ENCODE assay signal across 1 fruit fly cellular context in genomic region chr2L:602439-602879, dm6.
TF ChIP-seq lines count a peak whose summit lies in the region.

CG13689 (plus strand) TSS chr2L:602813.

TF ChIP-seq in whole organism, embryonic, 481 proteins besides CTCF, POLR2A, EP300 and RAD21 (continued from another document and continues in another):
- no peak for TF ChIP-seq CG14965 (GFP tag; optimal IDR thresholded peaks at IDR 0.05; lab: Kevin White, UChicago; ENCODE audit: borderline replicate concordance)
- no peak for TF ChIP-seq danr (GFP tag; IDR thresholded peaks at IDR 0.05; lab: Robert Waterston, UW)
- peak in 1 of 3 experiments; percentile 12 for TF ChIP-seq lola (GFP tag; optimal IDR thresholded peaks at IDR 0.05; lab: Kevin White, UChicago)
- no peak for TF ChIP-seq tll (GFP tag; optimal IDR thresholded peaks at IDR 0.05; lab: Kevin White, UChicago)
- no peak for TF ChIP-seq CG17568 (GFP tag; optimal IDR thresholded peaks at IDR 0.05; lab: Kevin White, UChicago)
- TF ChIP-seq CG17328 (GFP tag; IDR thresholded peaks at IDR 0.05; lab: Robert Waterston, UW): no peak; the same call in 1 of the 2 replicates
- peak; percentile 28 for TF ChIP-seq Dp (GFP tag; optimal IDR thresholded peaks at IDR 0.05; lab: Kevin White, UChicago)
- no peak for TF ChIP-seq bbx (GFP tag; IDR thresholded peaks at IDR 0.05; lab: Robert Waterston, UW; ENCODE audit: partially characterized antibody)
- TF ChIP-seq CkIIα-i1 (GFP tag; IDR thresholded peaks at IDR 0.05; lab: Robert Waterston, UW): no peak
- no peak for TF ChIP-seq CG15011 (GFP tag; optimal IDR thresholded peaks at IDR 0.05; lab: Kevin White, UChicago)
- TF ChIP-seq gcm2 (GFP tag; optimal IDR thresholded peaks at IDR 0.05; lab: Kevin White, UChicago): no peak
- peak; percentile 52 for TF ChIP-seq Meics (GFP tag; optimal IDR thresholded peaks at IDR 0.05; lab: Kevin White, UChicago)
- TF ChIP-seq CG4424 (GFP tag; optimal IDR thresholded peaks at IDR 0.05; lab: Kevin White, UChicago): peak; percentile 63
- TF ChIP-seq CG30403 (GFP tag; optimal IDR thresholded peaks at IDR 0.05; lab: Kevin White, UChicago): peak; percentile 68
- TF ChIP-seq Sox100B (GFP tag; optimal IDR thresholded peaks at IDR 0.05; lab: Kevin White, UChicago): no peak
- TF ChIP-seq trh (GFP tag; optimal IDR thresholded peaks at IDR 0.05; lab: Kevin White, UChicago): no peak
- TF ChIP-seq Jarid2 (GFP tag; optimal IDR thresholded peaks at IDR 0.05; lab: Kevin White, UChicago): peak; percentile 45
- TF ChIP-seq btn (GFP tag; optimal IDR thresholded peaks at IDR 0.05; lab: Kevin White, UChicago): no peak
- TF ChIP-seq HLH3B (GFP tag; IDR thresholded peaks at IDR 0.05; lab: Robert Waterston, UW): no peak; the same call in 1 of the 2 replicates
- no peak for TF ChIP-seq maf-S (GFP tag; optimal IDR thresholded peaks at IDR 0.05; lab: Kevin White, UChicago)
- no peak for TF ChIP-seq CG14050 (GFP tag; IDR thresholded peaks at IDR 0.05; lab: Robert Waterston, UW)
- peak; percentile 68 for TF ChIP-seq CoRest (tag; optimal IDR thresholded peaks at IDR 0.05; lab: Kevin White, UChicago)
- no peak for TF ChIP-seq Neu2 (GFP tag; optimal IDR thresholded peaks at IDR 0.05; lab: Kevin White, UChicago; ENCODE audit: borderline replicate concordance)
- TF ChIP-seq CG6813 (GFP tag; optimal IDR thresholded peaks at IDR 0.05; lab: Kevin White, UChicago): no peak
- TF ChIP-seq Eip74EF (GFP tag; optimal IDR thresholded peaks at IDR 0.05; lab: Kevin White, UChicago): no peak
- no peak for TF ChIP-seq Doc2 (GFP tag; IDR thresholded peaks at IDR 0.05; lab: Robert Waterston, UW)
- TF ChIP-seq CG18764 (GFP tag; optimal IDR thresholded peaks at IDR 0.05; lab: Kevin White, UChicago): peak; percentile 56
- peak; percentile 72 for TF ChIP-seq CG34422 (GFP tag; IDR thresholded peaks at IDR 0.05; lab: Robert Waterston, UW)
- no peak for TF ChIP-seq cato (GFP tag; optimal IDR thresholded peaks at IDR 0.05; lab: Kevin White, UChicago; ENCODE audit: borderline replicate concordance)
- peak; percentile 78 for TF ChIP-seq CG11247 (GFP tag; IDR thresholded peaks at IDR 0.05; lab: Robert Waterston, UW)
- peak; percentile 78 for TF ChIP-seq CG15696 (tag; optimal IDR thresholded peaks at IDR 0.05; lab: Kevin White, UChicago)
- TF ChIP-seq CG18262 (tag; optimal IDR thresholded peaks at IDR 0.05; lab: Kevin White, UChicago): peak; percentile 53
- no peak for TF ChIP-seq TFAM (GFP tag; optimal IDR thresholded peaks at IDR 0.05; lab: Kevin White, UChicago)
- 0 out of 3 replicates have a peak, but pooled peaks have one; percentile 37 for TF ChIP-seq ci (GFP tag; IDR thresholded peaks at IDR 0.05; lab: Robert Waterston, UW)
- no peak for TF ChIP-seq ara (GFP tag; IDR thresholded peaks at IDR 0.05; lab: Robert Waterston, UW)
- peak; percentile 14 for TF ChIP-seq Ssrp (tag; optimal IDR thresholded peaks at IDR 0.05; lab: Kevin White, UChicago)
- TF ChIP-seq cas (GFP tag; IDR thresholded peaks at IDR 0.05; lab: Robert Waterston, UW): no peak
- peak; percentile 92 for TF ChIP-seq sens (GFP tag; lab: Kevin White, UChicago)
- TF ChIP-seq CG8924 (tag; optimal IDR thresholded peaks at IDR 0.05; lab: Kevin White, UChicago): peak; percentile 53
- TF ChIP-seq CG2120 (GFP tag; optimal IDR thresholded peaks at IDR 0.05; lab: Kevin White, UChicago): peak; percentile 61
- TF ChIP-seq fd96Cb (tag; optimal IDR thresholded peaks at IDR 0.05; lab: Kevin White, UChicago): peak; percentile 46
- no peak for TF ChIP-seq Sin3A (optimal IDR thresholded peaks at IDR 0.05; lab: Kevin White, UChicago)
- peak; percentile 62 for TF ChIP-seq CG12391 (tag; optimal IDR thresholded peaks at IDR 0.05; lab: Kevin White, UChicago)
- TF ChIP-seq ttk (GFP tag; IDR thresholded peaks at IDR 0.05; lab: Robert Waterston, UW): peak; percentile 47; the same call in 1 of the 2 replicates
- no peak for TF ChIP-seq chinmo (GFP tag; IDR thresholded peaks at IDR 0.05; lab: Robert Waterston, UW; ENCODE audit: partially characterized antibody)
- 0 out of 2 replicates have a peak, but pooled peaks have one; percentile 15 for TF ChIP-seq ro (GFP tag; IDR thresholded peaks at IDR 0.05; lab: Robert Waterston, UW)
- TF ChIP-seq CG6175 (GFP tag; IDR thresholded peaks at IDR 0.05; lab: Robert Waterston, UW): no peak
- no peak for TF ChIP-seq inv (GFP tag; IDR thresholded peaks at IDR 0.05; lab: Robert Waterston, UW; ENCODE audit: partially characterized antibody)
- peak; percentile 9 for TF ChIP-seq CG10462 (GFP tag; optimal IDR thresholded peaks at IDR 0.05; lab: Kevin White, UChicago)
- TF ChIP-seq CG13296 (GFP tag; optimal IDR thresholded peaks at IDR 0.05; lab: Kevin White, UChicago): no peak
- TF ChIP-seq CG7786 (GFP tag; optimal IDR thresholded peaks at IDR 0.05; lab: Kevin White, UChicago): no peak
- TF ChIP-seq Lim3 (GFP tag; IDR thresholded peaks at IDR 0.05; lab: Robert Waterston, UW): no peak
- no peak for TF ChIP-seq CG8089 (GFP tag; optimal IDR thresholded peaks at IDR 0.05; lab: Kevin White, UChicago)
- TF ChIP-seq Kr (GFP tag; optimal IDR thresholded peaks at IDR 0.05; lab: Kevin White, UChicago): no peak
- no peak for TF ChIP-seq Deaf1 (tag; optimal IDR thresholded peaks at IDR 0.05; lab: Kevin White, UChicago)
- no peak for TF ChIP-seq dimm (GFP tag; IDR thresholded peaks at IDR 0.05; lab: Robert Waterston, UW)
- no peak for TF ChIP-seq CG11723 (GFP tag; optimal IDR thresholded peaks at IDR 0.05; lab: Kevin White, UChicago)
- peak; percentile 13 for TF ChIP-seq Dip3 (GFP tag; optimal IDR thresholded peaks at IDR 0.05; lab: Kevin White, UChicago)
- TF ChIP-seq ind (GFP tag; optimal IDR thresholded peaks at IDR 0.05; lab: Kevin White, UChicago): peak; percentile 67
- TF ChIP-seq CG7357 (GFP tag; IDR thresholded peaks at IDR 0.05; lab: Robert Waterston, UW): no peak
- no peak for TF ChIP-seq CG5180 (GFP tag; optimal IDR thresholded peaks at IDR 0.05; lab: Kevin White, UChicago)
- no peak for TF ChIP-seq dan (GFP tag; IDR thresholded peaks at IDR 0.05; lab: Robert Waterston, UW)
- TF ChIP-seq kah (GFP tag; optimal IDR thresholded peaks at IDR 0.05; lab: Kevin White, UChicago): no peak
- TF ChIP-seq twi (tag; optimal IDR thresholded peaks at IDR 0.05; lab: Kevin White, UChicago): peak; percentile 37
- peak; percentile 45 for TF ChIP-seq chn (GFP tag; optimal IDR thresholded peaks at IDR 0.05; lab: Kevin White, UChicago)
- TF ChIP-seq kay (GFP tag; optimal IDR thresholded peaks at IDR 0.05; lab: Kevin White, UChicago): no peak
- no peak for TF ChIP-seq eyg (GFP tag; optimal IDR thresholded peaks at IDR 0.05; lab: Kevin White, UChicago)
- no peak for TF ChIP-seq CG10274 (GFP tag; optimal IDR thresholded peaks at IDR 0.05; lab: Kevin White, UChicago)
- TF ChIP-seq z (GFP tag; IDR thresholded peaks at IDR 0.05; lab: Robert Waterston, UW): no peak
- no peak for TF ChIP-seq wor (GFP tag; IDR thresholded peaks at IDR 0.05; lab: Robert Waterston, UW)
- peak; percentile 44 for TF ChIP-seq CG17912 (GFP tag; optimal IDR thresholded peaks at IDR 0.05; lab: Kevin White, UChicago)
- peak; percentile 61 for TF ChIP-seq CG7839 (tag; optimal IDR thresholded peaks at IDR 0.05; lab: Kevin White, UChicago)
- no peak for TF ChIP-seq B-H2 (GFP tag; optimal IDR thresholded peaks at IDR 0.05; lab: Kevin White, UChicago)
- TF ChIP-seq HmgZ (tag; optimal IDR thresholded peaks at IDR 0.05; lab: Kevin White, UChicago): peak; percentile 40
- peak; percentile 13; the same call in 1 of the 2 replicates for TF ChIP-seq amos (GFP tag; IDR thresholded peaks at IDR 0.05; lab: Robert Waterston, UW; ENCODE audit: partially characterized antibody)
- no peak for TF ChIP-seq crc (GFP tag; optimal IDR thresholded peaks at IDR 0.05; lab: Kevin White, UChicago)
- peak; percentile 34 for TF ChIP-seq CG14667 (GFP tag; IDR thresholded peaks at IDR 0.05; lab: Robert Waterston, UW)
- TF ChIP-seq nerfin-1 (tag; optimal IDR thresholded peaks at IDR 0.05; lab: Kevin White, UChicago): no peak
- TF ChIP-seq CG9932 (GFP tag; IDR thresholded peaks at IDR 0.05; lab: Robert Waterston, UW): peak; percentile 81
- peak; percentile 32 for TF ChIP-seq pzg (GFP tag; optimal IDR thresholded peaks at IDR 0.05; lab: Kevin White, UChicago)
- TF ChIP-seq CG3163 (GFP tag; optimal IDR thresholded peaks at IDR 0.05; lab: Kevin White, UChicago): no peak
- TF ChIP-seq crol (GFP tag; IDR thresholded peaks at IDR 0.05; lab: Robert Waterston, UW): no peak
- no peak for TF ChIP-seq gce (GFP tag; IDR thresholded peaks at IDR 0.05; lab: Robert Waterston, UW)
- peak; percentile 79 for TF ChIP-seq Rfx (GFP tag; IDR thresholded peaks at IDR 0.05; lab: Robert Waterston, UW)
- TF ChIP-seq run (tag; optimal IDR thresholded peaks at IDR 0.05; lab: Kevin White, UChicago): no peak
- TF ChIP-seq CG31388 (GFP tag; optimal IDR thresholded peaks at IDR 0.05; lab: Kevin White, UChicago): no peak
- peak; percentile 53 for TF ChIP-seq CG31441 (GFP tag; IDR thresholded peaks at IDR 0.05; lab: Robert Waterston, UW)
- TF ChIP-seq CG18599 (GFP tag; optimal IDR thresholded peaks at IDR 0.05; lab: Kevin White, UChicago): peak; percentile 54
- peak; percentile 35 for TF ChIP-seq CG1233 (GFP tag; optimal IDR thresholded peaks at IDR 0.05; lab: Kevin White, UChicago)
- TF ChIP-seq CG6791 (GFP tag; IDR thresholded peaks at IDR 0.05; lab: Robert Waterston, UW; ENCODE audit: partially characterized antibody): no peak
- no peak for TF ChIP-seq emc (GFP tag; optimal IDR thresholded peaks at IDR 0.05; lab: Kevin White, UChicago)
- TF ChIP-seq CG8290 (GFP tag; optimal IDR thresholded peaks at IDR 0.05; lab: Kevin White, UChicago): peak; percentile 49
- TF ChIP-seq CG8290 (tag; optimal IDR thresholded peaks at IDR 0.05; lab: Kevin White, UChicago): no peak
- peak; percentile 62 for TF ChIP-seq CG17361 (GFP tag; IDR thresholded peaks at IDR 0.05; lab: Robert Waterston, UW)
- TF ChIP-seq CG12155 (GFP tag; optimal IDR thresholded peaks at IDR 0.05; lab: Kevin White, UChicago): peak; percentile 12
- TF ChIP-seq NC2β (GFP tag; optimal IDR thresholded peaks at IDR 0.05; lab: Kevin White, UChicago): peak; percentile 37
- TF ChIP-seq chm (GFP tag; IDR thresholded peaks at IDR 0.05; lab: Robert Waterston, UW): no peak
- peak; percentile 30 for TF ChIP-seq CG4854 (GFP tag; optimal IDR thresholded peaks at IDR 0.05; lab: Kevin White, UChicago)
- TF ChIP-seq dati (GFP tag; IDR thresholded peaks at IDR 0.05; lab: Robert Waterston, UW): no peak
- no peak for TF ChIP-seq toy (GFP tag; IDR thresholded peaks at IDR 0.05; lab: Robert Waterston, UW)
- TF ChIP-seq CrebB (tag; optimal IDR thresholded peaks at IDR 0.05; lab: Kevin White, UChicago): no peak
- no peak for TF ChIP-seq CG9609 (GFP tag; optimal IDR thresholded peaks at IDR 0.05; lab: Kevin White, UChicago)
- no peak for TF ChIP-seq croc (GFP tag; conservative IDR thresholded peaks at IDR 0.05; lab: Robert Waterston, UW)
- TF ChIP-seq CG2116 (GFP tag; optimal IDR thresholded peaks at IDR 0.05; lab: Kevin White, UChicago): peak; percentile 70
- TF ChIP-seq H2.0 (GFP tag; IDR thresholded peaks at IDR 0.05; lab: Robert Waterston, UW): 0 out of 2 replicates have a peak, but pooled peaks have one; percentile 42
- no peak for TF ChIP-seq Gsc (GFP tag; IDR thresholded peaks at IDR 0.05; lab: Robert Waterston, UW)
- TF ChIP-seq CG15514 (GFP tag; optimal IDR thresholded peaks at IDR 0.05; lab: Kevin White, UChicago): peak; percentile 70
- TF ChIP-seq Trl (optimal IDR thresholded peaks at IDR 0.05; lab: Kevin White, UChicago): no peak
- peak; percentile 38 for TF ChIP-seq Trl (GFP tag; optimal IDR thresholded peaks at IDR 0.05; lab: Kevin White, UChicago)
- TF ChIP-seq CG3847 (GFP tag; IDR thresholded peaks at IDR 0.05; lab: Robert Waterston, UW): peak; percentile 63
- no peak for TF ChIP-seq cg (GFP tag; optimal IDR thresholded peaks at IDR 0.05; lab: Kevin White, UChicago)
- TF ChIP-seq Xbp1 (GFP tag; optimal IDR thresholded peaks at IDR 0.05; lab: Kevin White, UChicago): peak; percentile 80
- TF ChIP-seq dm (GFP tag; optimal IDR thresholded peaks at IDR 0.05; lab: Kevin White, UChicago): no peak
- TF ChIP-seq hth (optimal IDR thresholded peaks at IDR 0.05; lab: Kevin White, UChicago): no peak
- no peak for TF ChIP-seq ab (GFP tag; optimal IDR thresholded peaks at IDR 0.05; lab: Kevin White, UChicago)
- peak; percentile 39 for TF ChIP-seq MTF-1 (GFP tag; optimal IDR thresholded peaks at IDR 0.05; lab: Kevin White, UChicago; ENCODE audit: borderline replicate concordance)
- no peak for TF ChIP-seq CG34224 (GFP tag; IDR thresholded peaks at IDR 0.05; lab: Robert Waterston, UW; ENCODE audit: partially characterized antibody)
- TF ChIP-seq bigmax (GFP tag; optimal IDR thresholded peaks at IDR 0.05; lab: Kevin White, UChicago): no peak
- no peak for TF ChIP-seq CG6854 (GFP tag; optimal IDR thresholded peaks at IDR 0.05; lab: Kevin White, UChicago)
- peak; percentile 74 for TF ChIP-seq Sox102F (GFP tag; optimal IDR thresholded peaks at IDR 0.05; lab: Kevin White, UChicago)
- no peak for TF ChIP-seq ap (GFP tag; IDR thresholded peaks at IDR 0.05; lab: Robert Waterston, UW)
- no peak for TF ChIP-seq rib (GFP tag; IDR thresholded peaks at IDR 0.05; lab: Robert Waterston, UW)
- no peak for TF ChIP-seq slp2 (GFP tag; optimal IDR thresholded peaks at IDR 0.05; lab: Kevin White, UChicago)
- TF ChIP-seq CG7271 (tag; optimal IDR thresholded peaks at IDR 0.05; lab: Kevin White, UChicago): no peak
- TF ChIP-seq sisA (GFP tag; IDR thresholded peaks at IDR 0.05; lab: Robert Waterston, UW): peak; percentile 63
- TF ChIP-seq fd3F (GFP tag; optimal IDR thresholded peaks at IDR 0.05; lab: Kevin White, UChicago): no peak
- peak; percentile 50 for TF ChIP-seq tio (GFP tag; optimal IDR thresholded peaks at IDR 0.05; lab: Kevin White, UChicago)
- TF ChIP-seq CG7928 (GFP tag; optimal IDR thresholded peaks at IDR 0.05; lab: Kevin White, UChicago): no peak
- TF ChIP-seq CG4404 (GFP tag; IDR thresholded peaks at IDR 0.05; lab: Robert Waterston, UW): no peak
- peak; percentile 41 for TF ChIP-seq nmo (GFP tag; optimal IDR thresholded peaks at IDR 0.05; lab: Kevin White, UChicago)
- peak; percentile 32 for TF ChIP-seq ewg (GFP tag; optimal IDR thresholded peaks at IDR 0.05; lab: Kevin White, UChicago)
- TF ChIP-seq CG2199 (GFP tag; IDR thresholded peaks at IDR 0.05; lab: Robert Waterston, UW): peak; percentile 69; the same call in 1 of the 3 replicates
- no peak for TF ChIP-seq ATbp (GFP tag; optimal IDR thresholded peaks at IDR 0.05; lab: Kevin White, UChicago)
- no peak for TF ChIP-seq CG6272 (GFP tag; IDR thresholded peaks at IDR 0.05; lab: Robert Waterston, UW)
- TF ChIP-seq NfI (GFP tag; optimal IDR thresholded peaks at IDR 0.05; lab: Kevin White, UChicago): peak; percentile 60
